Worm (Caenorhabditis elegans): ENCODE results near the gene T21E8.6.

DNA sequence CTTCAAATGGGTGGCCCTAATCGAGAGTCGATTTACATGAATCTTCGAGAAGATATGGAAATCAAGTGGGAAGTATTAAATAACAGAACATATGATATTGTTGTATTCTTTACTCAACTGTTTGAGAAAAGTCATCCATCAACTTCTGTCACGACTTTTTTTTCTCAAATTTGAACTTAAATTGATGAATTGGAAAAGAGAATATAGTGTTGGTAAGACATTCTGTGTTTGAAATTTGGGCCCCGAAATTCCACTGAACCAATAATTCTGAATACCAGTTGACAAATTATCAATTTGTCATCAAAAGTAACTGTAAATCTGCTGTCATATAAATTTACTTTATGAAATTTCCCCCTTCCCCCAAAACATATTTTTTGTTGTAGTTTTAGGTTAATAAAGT, 35.2 kb upstream of the T21E8.6 start:
- TF ChIP-seq elt-3 (tag; optimal IDR thresholded peaks at IDR 0.05) (no peak), jun-1 (tag; optimal IDR thresholded peaks at IDR 0.05) (no peak), ztf-11 (tag; optimal IDR thresholded peaks at IDR 0.05) (no peak), nhr-11 (tag; optimal IDR thresholded peaks at IDR 0.05) (no peak), snpc-4 (tag; optimal IDR thresholded peaks at IDR 0.05) (no peak), elt-1 (tag; optimal IDR thresholded peaks at IDR 0.05) (no peak), pqm-1 (tag; optimal IDR thresholded peaks at IDR 0.05) (no peak), R02D3.7 (tag; optimal IDR thresholded peaks at IDR 0.05) (no peak), skn-1 (tag; optimal IDR thresholded peaks at IDR 0.05) (no peak), unc-62 (GFP tag; optimal IDR thresholded peaks at IDR 0.05) (no peak), fkh-2 (tag; optimal IDR thresholded peaks at IDR 0.05) (no peak), elt-2 (tag; optimal IDR thresholded peaks at IDR 0.05) (no peak), egl-27 (tag; optimal IDR thresholded peaks at IDR 0.05) (no peak), ceh-82 (tag; optimal IDR thresholded peaks at IDR 0.05) (no peak)
